Worm (Caenorhabditis elegans): ENCODE measurements around the gene H08M01.1.

DNA sequence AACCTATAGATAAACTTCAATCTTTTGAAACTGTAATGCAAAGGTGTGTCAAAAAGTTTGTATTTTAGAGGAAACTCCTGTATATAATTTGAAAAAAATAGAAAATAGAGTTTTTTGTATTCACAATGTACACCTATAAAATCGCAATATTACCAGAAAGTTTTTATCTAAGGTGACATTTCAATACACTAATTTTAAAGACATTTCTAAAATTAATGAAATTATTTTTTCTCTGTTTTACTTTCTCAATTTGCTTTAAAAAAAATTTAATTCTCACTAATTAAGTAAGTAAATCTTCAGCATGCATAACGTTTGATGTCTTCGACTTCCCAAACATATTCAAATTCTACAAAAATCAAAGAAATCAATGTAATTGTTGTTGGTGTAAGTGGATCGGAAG lies 8.6 kb downstream of the H08M01.1 start, which contains the start of gene rga-5:
- no peak for TF ChIP-seq elt-3 (tag; optimal IDR thresholded peaks at IDR 0.05)
- TF ChIP-seq mls-2 (tag; optimal IDR thresholded peaks at IDR 0.05), result no peak
- no peak for TF ChIP-seq ztf-11 (tag; optimal IDR thresholded peaks at IDR 0.05)
- no peak for TF ChIP-seq pha-4 (tag; optimal IDR thresholded peaks at IDR 0.05)
- no peak for TF ChIP-seq lsy-2 (tag; optimal IDR thresholded peaks at IDR 0.05)
- no peak for TF ChIP-seq sptf-1 (tag; optimal IDR thresholded peaks at IDR 0.05)
- no peak for TF ChIP-seq nhr-12 (tag; optimal IDR thresholded peaks at IDR 0.05)
- no peak for TF ChIP-seq mep-1 (tag; optimal IDR thresholded peaks at IDR 0.05)
- no peak for TF ChIP-seq unc-120 (tag; optimal IDR thresholded peaks at IDR 0.05; ENCODE audit: poor library complexity, severe bottlenecking)
- TF ChIP-seq drap-1 (GFP tag; optimal IDR thresholded peaks at IDR 0.05), result no peak
- TF ChIP-seq nhr-2 (tag; optimal IDR thresholded peaks at IDR 0.05), result no peak
- no peak for TF ChIP-seq mab-5 (tag; optimal IDR thresholded peaks at IDR 0.05)

Measured in whole organism, mixed stage, embryonic.